Worm (Caenorhabditis elegans) whole organism, L1 larva: ENCODE results near the gene F39G3.2.
A peak's percentile ranks its signal among the peaks of the same experiment; 100 is the strongest.

Experiments used
- C34B4.2 ChIP-seq: sonication (generic microtip); optimal IDR thresholded peaks from 2 replicates; lab custom pipeline; 2017; ENCODE audit warnings: mild to moderate bottlenecking, missing genetic modification characterization, missing compliant biosample characterization
- F16B12.6 ChIP-seq: fragments of 150-350 bp; optimal IDR thresholded peaks from 2 replicates; lab custom pipeline; 2014; ENCODE audit warnings: missing biosample characterization, missing genetic modification characterization
- blmp-1 ChIP-seq: fragments of 150-350 bp; optimal IDR thresholded peaks from 2 replicates; lab custom pipeline; 2014; ENCODE audit warnings: missing biosample characterization, missing genetic modification characterization
- ceh-63 ChIP-seq: fragments of 200-800 bp; sonication (Bioruptor generic); optimal IDR thresholded peaks from 2 replicates; lab custom pipeline; 2018; ENCODE audit warnings: mild to moderate bottlenecking, missing genetic modification characterization, missing compliant biosample characterization
- ceh-88 ChIP-seq: fragments of 200-800 bp; sonication (Bioruptor generic); IDR thresholded peaks from 2 replicates; pipeline ENCODE4 v1.3.6; 2022; ENCODE audit warnings: missing genetic modification characterization, missing compliant biosample characterization
- ceh-90 ChIP-seq: sonication (generic microtip); optimal IDR thresholded peaks from 2 replicates; lab custom pipeline; 2016; ENCODE audit warnings: missing genetic modification characterization, missing compliant biosample characterization
- efl-1 ChIP-seq, 4 experiments: fragments of 150-350 bp; optimal IDR thresholded peaks in 3 of 4; peaks in 1 of 4; 1 replicate in 1 of 4; 2 replicates in 3 of 4; lab custom pipeline; 2014; ENCODE audit warnings: missing biosample characterization in 2 of 4, missing genetic modification characterization in 2 of 4, missing genetic modification reagents in 2 of 4
- egl-27 ChIP-seq, 2 experiments: fragments of 150-350 bp in 1 of 2; sonication (generic microtip); optimal IDR thresholded peaks; 3 replicates each; lab custom pipeline; 2017 to 2018; ENCODE audit warnings: missing biosample characterization in 2 of 2, missing genetic modification characterization in 2 of 2, missing genetic modification reagents in 2 of 2
- elt-2 ChIP-seq: sonication (generic microtip); optimal IDR thresholded peaks from 2 replicates; lab custom pipeline; 2016; ENCODE audit warnings: missing genetic modification characterization, mild to moderate bottlenecking, inconsistent platforms, missing compliant biosample characterization, missing genetic modification reagents
- elt-3 ChIP-seq, 6 experiments: fragments of 150-350 bp in 1 of 6; sonication (generic microtip); optimal IDR thresholded peaks; 2 replicates each; lab custom pipeline; 2017 to 2018; ENCODE audit warnings: missing biosample characterization in 6 of 6, missing genetic modification characterization in 6 of 6, inconsistent platforms in 1 of 6
- fkh-10 ChIP-seq: sonication (generic microtip); optimal IDR thresholded peaks from 2 replicates; lab custom pipeline; 2017; ENCODE audit warnings: missing biosample characterization, missing genetic modification reagents, missing genetic modification characterization
- fkh-4 ChIP-seq: sonication (generic microtip); optimal IDR thresholded peaks from 2 replicates; lab custom pipeline; 2016; ENCODE audit warnings: missing compliant biosample characterization, missing genetic modification characterization, borderline replicate concordance
- hlh-4 ChIP-seq: sonication (generic microtip); optimal IDR thresholded peaks from 2 replicates; lab custom pipeline; 2016; ENCODE audit warnings: mild to moderate bottlenecking, missing genetic modification characterization, missing compliant biosample characterization
- hpl-2 ChIP-seq: fragments of 150-350 bp; optimal IDR thresholded peaks from 2 replicates; lab custom pipeline; 2014; ENCODE audit warnings: missing biosample characterization, missing genetic modification reagents, missing genetic modification characterization
- lin-14 ChIP-seq: fragments of 200-800 bp; sonication (Bioruptor generic); optimal IDR thresholded peaks from 2 replicates; lab custom pipeline; 2018; ENCODE audit warnings: mild to moderate bottlenecking, missing genetic modification characterization, moderate library complexity, missing compliant biosample characterization
- lin-35 ChIP-seq, 2 experiments: fragments of 150-350 bp; optimal IDR thresholded peaks; 2 replicates each; lab custom pipeline; 2014; ENCODE audit warnings: missing biosample characterization in 2 of 2, missing genetic modification characterization in 2 of 2, missing genetic modification reagents in 2 of 2
- lin-39 ChIP-seq: fragments of 150-350 bp; optimal IDR thresholded peaks from 2 replicates; lab custom pipeline; 2014; ENCODE audit warnings: missing biosample characterization, missing genetic modification reagents, missing genetic modification characterization
- lsy-2 ChIP-seq, 2 experiments: fragments of 150-350 bp; optimal IDR thresholded peaks; 2 replicates each; lab custom pipeline; 2014; ENCODE audit warnings: missing biosample characterization in 2 of 2, missing genetic modification characterization in 2 of 2
- mab-9 ChIP-seq: fragments of 200-800 bp; sonication (Bioruptor generic); IDR thresholded peaks from 2 replicates; pipeline ENCODE4 v1.3.6; 2022; ENCODE audit warnings: missing genetic modification reagents, missing genetic modification characterization, missing compliant biosample characterization
- mef-2 ChIP-seq: fragments of 150-350 bp; optimal IDR thresholded peaks from 2 replicates; lab custom pipeline; 2014; ENCODE audit warnings: missing biosample characterization, missing genetic modification characterization
- nhr-12 ChIP-seq: sonication (generic microtip); optimal IDR thresholded peaks from 2 replicates; lab custom pipeline; 2017; ENCODE audit warnings: missing biosample characterization, missing genetic modification characterization
- nhr-20 ChIP-seq: sonication (generic microtip); optimal IDR thresholded peaks from 2 replicates; lab custom pipeline; 2016; ENCODE audit warnings: mild to moderate bottlenecking, missing genetic modification characterization, missing compliant biosample characterization
- nhr-47 ChIP-seq: sonication (generic microtip); optimal IDR thresholded peaks from 2 replicates; lab custom pipeline; 2016; ENCODE audit warnings: mild to moderate bottlenecking, missing genetic modification characterization, moderate library complexity, missing compliant biosample characterization
- nhr-71 ChIP-seq: sonication (generic microtip); optimal IDR thresholded peaks from 2 replicates; lab custom pipeline; 2016; ENCODE audit warnings: mild to moderate bottlenecking, missing genetic modification characterization, moderate library complexity, missing compliant biosample characterization
- nhr-76 ChIP-seq: sonication (generic microtip); optimal IDR thresholded peaks from 2 replicates; lab custom pipeline; 2017; ENCODE audit warnings: missing biosample characterization, missing genetic modification characterization
- nhr-85 ChIP-seq: sonication (generic microtip); peaks from one replicate; lab custom pipeline; 2016; ENCODE audit warnings: missing genetic modification characterization, inconsistent platforms, missing compliant biosample characterization
- nhr-90 ChIP-seq: sonication (generic microtip); optimal IDR thresholded peaks from 2 replicates; lab custom pipeline; 2016; ENCODE audit warnings: mild to moderate bottlenecking, missing genetic modification characterization, missing compliant biosample characterization; ENCODE audit not compliant: poor library complexity
- pax-3 ChIP-seq: fragments of 200-800 bp; sonication (Bioruptor generic); optimal IDR thresholded peaks from 2 replicates; lab custom pipeline; 2018; ENCODE audit warnings: mild to moderate bottlenecking, missing genetic modification characterization, moderate library complexity, missing compliant biosample characterization
- rnt-1 ChIP-seq: sonication (generic microtip); optimal IDR thresholded peaks from 2 replicates; lab custom pipeline; 2016; ENCODE audit warnings: mild to moderate bottlenecking, missing genetic modification characterization, moderate library complexity, missing compliant biosample characterization
- snu-23 ChIP-seq: sonication (generic microtip); optimal IDR thresholded peaks from 2 replicates; lab custom pipeline; 2016; ENCODE audit warnings: missing genetic modification characterization, missing compliant biosample characterization
- sup-37 ChIP-seq: fragments of 200-800 bp; sonication (Bioruptor generic); optimal IDR thresholded peaks from 2 replicates; lab custom pipeline; 2018; ENCODE audit warnings: mild to moderate bottlenecking, missing genetic modification characterization, missing compliant biosample characterization
- unc-30 ChIP-seq: sonication (generic microtip); optimal IDR thresholded peaks from 2 replicates; lab custom pipeline; 2017; ENCODE audit warnings: missing biosample characterization, missing genetic modification characterization
- xbp-1 ChIP-seq: sonication (generic microtip); optimal IDR thresholded peaks from 2 replicates; lab custom pipeline; 2016; ENCODE audit warnings: missing genetic modification characterization, missing compliant biosample characterization
- zag-1 ChIP-seq: fragments of 150-350 bp; optimal IDR thresholded peaks from 2 replicates; lab custom pipeline; 2014; ENCODE audit warnings: missing biosample characterization, missing genetic modification characterization

F39G3.2 gene

ce11 chrV:4694466-4695092 is 43.1 kb upstream of the F39G3.2 start (continued):
- TF ChIP-seq mab-9 (GFP tag; lab: Robert Waterston, UW): no peak
- peak; percentile 15 for TF ChIP-seq rnt-1 (tag; lab: Kevin White, UChicago)
- peak; percentile 16 for TF ChIP-seq blmp-1 (tag; lab: Kevin White, UChicago)
- peak; percentile 66 for TF ChIP-seq nhr-85 (tag; lab: Kevin White, UChicago)
- peak; percentile 27 for TF ChIP-seq lin-39 (tag; lab: Kevin White, UChicago)
- no peak for TF ChIP-seq egl-27 (tag; optimal IDR thresholded peaks at IDR 0.05; lab: Kevin White, UChicago)
- peak; percentile 9 to 62 for TF ChIP-seq lsy-2 (tag; optimal IDR thresholded peaks at IDR 0.05; lab: Kevin White, UChicago)
- no peak for TF ChIP-seq fkh-10 (GFP tag; lab: Kevin White, UChicago)
- peak; percentile 35 for TF ChIP-seq nhr-20 (tag; lab: Kevin White, UChicago)
- TF ChIP-seq mef-2 (tag; lab: Kevin White, UChicago): no peak
- peak; percentile 11 for TF ChIP-seq snu-23 (GFP tag; lab: Kevin White, UChicago)
- TF ChIP-seq pax-3 (tag; lab: Kevin White, UChicago): no peak
- TF ChIP-seq zag-1 (tag; lab: Kevin White, UChicago): no peak
- no peak for TF ChIP-seq ceh-63 (GFP tag; lab: Kevin White, UChicago)
- TF ChIP-seq, all 84 proteins: peak for 18

ce11 chrV:4698675-4699074 is 39.0 kb upstream of the F39G3.2 start:
- TF ChIP-seq blmp-1 (tag; lab: Kevin White, UChicago): peak; percentile 36
- TF ChIP-seq hpl-2 (GFP tag; lab: Kevin White, UChicago): no peak
- peak in 1 of 6 experiments; percentile 27 for TF ChIP-seq elt-3 (tag; optimal IDR thresholded peaks at IDR 0.05; lab: Kevin White, UChicago)
- TF ChIP-seq, all 84 proteins: peak for 2

ce11 chrV:4700189-4700588 is 37.4 kb upstream of the F39G3.2 start, which contains the start of gene ZC266.1:
Gene ZC266.1, minus strand, starts transcription at chrV:4700289.
- TF ChIP-seq fkh-4 (tag; lab: Kevin White, UChicago) (no peak), efl-1 (optimal IDR thresholded peaks at IDR 0.05; lab: Kevin White, UChicago) (no peak), efl-1 (GFP tag; optimal IDR thresholded peaks at IDR 0.05 in 1 of 2; lab: Kevin White, UChicago) (peak in 1 of 2 experiments; percentile 11)

ce11 chrV:4707646-4708045 is 30.0 kb upstream of the F39G3.2 start:
- TF ChIP-seq C34B4.2 (no peak), hlh-4 (tag; lab: Kevin White, UChicago) (peak; percentile 96), ceh-88 (GFP tag; lab: Robert Waterston, UW) (no peak), nhr-47 (peak; percentile 2), F16B12.6 (tag; lab: Kevin White, UChicago) (no peak)

ce11 chrV:4710464-4710863 is 27.2 kb upstream of the F39G3.2 start, which contains the start of gene oac-24:
Gene oac-24, plus strand, starts transcription at chrV:4710764.
- TF ChIP-seq nhr-76 (tag; lab: Kevin White, UChicago): no peak
- TF ChIP-seq nhr-20 (tag; lab: Kevin White, UChicago): no peak
- no peak for TF ChIP-seq nhr-71 (tag; lab: Kevin White, UChicago)
- no peak for TF ChIP-seq nhr-85 (tag; lab: Kevin White, UChicago)
- TF ChIP-seq xbp-1 (tag; lab: Kevin White, UChicago): no peak
- TF ChIP-seq nhr-47: no peak
- TF ChIP-seq nhr-12 (tag; lab: Kevin White, UChicago): no peak
- TF ChIP-seq unc-30 (tag; lab: Kevin White, UChicago): no peak
- TF ChIP-seq efl-1 (optimal IDR thresholded peaks at IDR 0.05; lab: Kevin White, UChicago): no peak
- TF ChIP-seq efl-1 (GFP tag; optimal IDR thresholded peaks at IDR 0.05 in 1 of 2; lab: Kevin White, UChicago): peak in 1 of 2 experiments; percentile 62

- TF ChIP-seq elt-2 (peak; percentile 51), sup-37 (GFP tag; lab: Kevin White, UChicago) (no peak), nhr-85 (tag; lab: Kevin White, UChicago) (peak; percentile 31), lin-35 (GFP tag; optimal IDR thresholded peaks at IDR 0.05; lab: Kevin White, UChicago) (peak in 1 of 2 experiments; percentile 7), efl-1 (optimal IDR thresholded peaks at IDR 0.05; lab: Kevin White, UChicago) (no peak), efl-1 (GFP tag; optimal IDR thresholded peaks at IDR 0.05 in 1 of 2; lab: Kevin White, UChicago) (peak in 1 of 2 experiments; percentile 66), nhr-90 (tag; lab: Kevin White, UChicago) (peak; percentile 8), lin-14 (GFP tag; lab: Kevin White, UChicago) (no peak), nhr-20 (tag; lab: Kevin White, UChicago) (peak; percentile 42), ceh-90 (tag; lab: Kevin White, UChicago) (no peak), ceh-88 (GFP tag; lab: Robert Waterston, UW) (no peak)
Measured at ce11 chrV:4719965-4720364, 17.7 kb upstream of the F39G3.2 start, which contains the start of gene prx-6. Gene prx-6, minus strand, starts transcription at chrV:4720093.
